Fruit fly (Drosophila melanogaster) S2 (cell line): Measurements from ENCODE around the gene CG3448.

Experiments
- CG8478 ChIP-seq: fragments of >200 bp; optimal IDR thresholded peaks from 2 replicates; lab custom pipeline; 2018
- CTCF ChIP-seq, 2 experiments: fragments of >200 bp; optimal IDR thresholded peaks; 2 replicates each; lab custom pipeline; 2018

dm6 chr3L:9489133-9489532 lies 37.8 kb upstream of the CG3448 start, which contains the start of gene CG32036:
- TF ChIP-seq CTCF (optimal IDR thresholded peaks at IDR 0.05; lab: Kevin White, UChicago) (no peak), CG8478 (no peak)
